Worm (Caenorhabditis elegans) whole organism, midembryonic: ENCODE results near the gene rbm-7.

Experiments used
- flt-1 ChIP-seq: fragments of 200-800 bp; sonication (Bioruptor generic); IDR thresholded peaks from 2 replicates; pipeline ENCODE4 v1.3.6; 2022; ENCODE audit warnings: missing genetic modification characterization, missing compliant biosample characterization
- ref-1 ChIP-seq: fragments of 200-800 bp; sonication (Bioruptor generic); conservative IDR thresholded peaks from 2 replicates; pipeline ENCODE4 v1.3.6; 2022; ENCODE audit warnings: missing genetic modification reagents, missing genetic modification characterization, missing compliant biosample characterization
- ztf-23 ChIP-seq: fragments of 200-800 bp; sonication (Bioruptor generic); IDR thresholded peaks from 2 replicates; pipeline ENCODE4 v1.3.6; 2022; ENCODE audit warnings: missing genetic modification reagents, missing genetic modification characterization, missing compliant biosample characterization

DNA sequence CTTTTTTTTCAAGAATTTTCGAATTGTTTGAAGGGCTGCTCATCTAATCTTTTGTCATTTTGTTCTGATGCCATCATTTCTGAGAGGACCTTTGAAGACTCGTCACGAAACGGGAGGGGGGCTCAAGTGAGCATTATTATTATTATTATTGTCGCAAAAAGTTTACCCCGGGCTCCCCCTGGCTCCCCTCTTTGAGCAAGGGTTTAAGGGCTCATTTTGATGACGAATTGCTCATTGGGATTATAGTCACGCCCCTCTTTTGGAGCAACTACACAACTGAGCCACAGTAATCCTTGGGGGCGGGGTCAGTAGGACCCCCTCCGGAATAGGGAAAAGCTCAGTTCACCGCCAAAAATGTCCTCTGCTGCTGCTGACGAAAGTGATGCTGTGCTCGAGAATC lies 10.6 kb upstream of the rbm-7 start, which contains the start of gene unc-25:
- TF ChIP-seq flt-1 (GFP tag; lab: Robert Waterston, UW) (no peak), ztf-23 (GFP tag; lab: Robert Waterston, UW) (no peak), ref-1 (GFP tag; lab: Robert Waterston, UW) (no peak)
